Fruit fly (Drosophila melanogaster) whole organism, embryonic: ENCODE results near the gene CG46396.

Experiments used
- Adf1 ChIP-seq: fragments of 200-800 bp; sonication (Bioruptor generic); IDR thresholded peaks from 2 replicates; pipeline ENCODE4 v1.3.6; 2022; ENCODE audit warnings: missing biosample characterization, missing genetic modification characterization
- Antp ChIP-seq: fragments of 200-800 bp; sonication (Bioruptor generic); optimal IDR thresholded peaks from 3 replicates; lab custom pipeline; 2016; ENCODE audit warnings: missing biosample characterization, missing genetic modification characterization
- BEAF-32 ChIP-seq: fragments of 200-800 bp; sonication (Bioruptor generic); optimal IDR thresholded peaks from 3 replicates; lab custom pipeline; 2017; ENCODE audit warnings: missing biosample characterization, missing genetic modification characterization, mild to moderate bottlenecking, moderate library complexity, missing genetic modification reagents
- Bgb ChIP-seq: fragments of 200-800 bp; sonication (Bioruptor generic); IDR thresholded peaks from 2 replicates; pipeline ENCODE4 v1.3.6; 2022; ENCODE audit warnings: missing biosample characterization, missing genetic modification characterization; ENCODE audit not compliant: partially characterized antibody
- Blimp-1 ChIP-seq: fragments of 200-800 bp; sonication (Bioruptor generic); optimal IDR thresholded peaks from 3 replicates; lab custom pipeline; 2018; ENCODE audit warnings: missing biosample characterization, missing genetic modification characterization, mild to moderate bottlenecking, moderate library complexity, missing genetic modification reagents
- CG10209 ChIP-seq: fragments of 200-800 bp; sonication (Bioruptor generic); optimal IDR thresholded peaks from 3 replicates; lab custom pipeline; 2017; ENCODE audit warnings: missing biosample characterization, mild to moderate bottlenecking, missing genetic modification characterization, missing genetic modification reagents
- CG10654 ChIP-seq: fragments of 200-800 bp; sonication (Bioruptor generic); optimal IDR thresholded peaks from 2 replicates; lab custom pipeline; 2016; ENCODE audit warnings: missing biosample characterization, missing genetic modification characterization
- CG11560 ChIP-seq: fragments of 200-800 bp; sonication (Bioruptor generic); IDR thresholded peaks from 3 replicates; pipeline ENCODE4 v1.3.6; 2022; ENCODE audit warnings: missing biosample characterization, missing genetic modification characterization
- CG12659 ChIP-seq: fragments of 200-800 bp; sonication (Bioruptor generic); optimal IDR thresholded peaks from 3 replicates; lab custom pipeline; 2017; ENCODE audit warnings: mild to moderate bottlenecking, missing biosample characterization, missing genetic modification reagents, missing genetic modification characterization
- CG12942 ChIP-seq: fragments of 200-800 bp; sonication (Bioruptor generic); optimal IDR thresholded peaks from 3 replicates; lab custom pipeline; 2016; ENCODE audit warnings: missing biosample characterization, missing genetic modification characterization
- CG14441 ChIP-seq: fragments of 200-800 bp; sonication (Bioruptor generic); IDR thresholded peaks from 2 replicates; pipeline ENCODE4 v1.3.6; 2022; ENCODE audit warnings: missing biosample characterization, missing genetic modification characterization
- CG15514 ChIP-seq: fragments of 200-800 bp; sonication (Bioruptor generic); optimal IDR thresholded peaks from 3 replicates; lab custom pipeline; 2017; ENCODE audit warnings: missing biosample characterization, missing genetic modification characterization, mild to moderate bottlenecking, moderate library complexity, missing genetic modification reagents
- CG15601 ChIP-seq: fragments of 200-800 bp; sonication (Bioruptor generic); optimal IDR thresholded peaks from 3 replicates; lab custom pipeline; 2019; ENCODE audit warnings: missing biosample characterization, mild to moderate bottlenecking, missing genetic modification characterization, moderate library complexity
- CG16813 ChIP-seq: fragments of 200-800 bp; sonication (Bioruptor generic); IDR thresholded peaks from 3 replicates; pipeline ENCODE4 v1.3.6; 2022; ENCODE audit warnings: missing biosample characterization, missing genetic modification characterization; ENCODE audit not compliant: partially characterized antibody
- CG2120 ChIP-seq: fragments of 200-800 bp; sonication (Bioruptor generic); optimal IDR thresholded peaks from 3 replicates; lab custom pipeline; 2016; ENCODE audit warnings: missing biosample characterization, missing genetic modification characterization
- CG2129 ChIP-seq: fragments of 200-800 bp; sonication (Bioruptor generic); IDR thresholded peaks from 2 replicates; pipeline ENCODE4 v1.3.6; 2022; ENCODE audit warnings: missing biosample characterization, missing genetic modification characterization; ENCODE audit not compliant: partially characterized antibody
- CG2712 ChIP-seq: fragments of 200-800 bp; optimal IDR thresholded peaks from 3 replicates; lab custom pipeline; 2019; ENCODE audit warnings: missing biosample characterization, mild to moderate bottlenecking, missing genetic modification characterization, moderate library complexity
- CG34224 ChIP-seq: fragments of 200-800 bp; sonication (Bioruptor generic); IDR thresholded peaks from 3 replicates; pipeline ENCODE4 v1.3.6; 2022; ENCODE audit warnings: missing biosample characterization, missing genetic modification characterization; ENCODE audit not compliant: partially characterized antibody
- CG42726 ChIP-seq: fragments of 200-800 bp; sonication (Bioruptor generic); IDR thresholded peaks from 2 replicates; pipeline ENCODE4 v1.3.6; 2022; ENCODE audit warnings: missing biosample characterization, missing genetic modification characterization; ENCODE audit not compliant: partially characterized antibody
- CG4617 ChIP-seq: fragments of 200-800 bp; sonication (Bioruptor generic); optimal IDR thresholded peaks from 3 replicates; lab custom pipeline; 2016; ENCODE audit warnings: missing biosample characterization, missing genetic modification characterization, borderline replicate concordance
- CG6765 ChIP-seq: fragments of 200-800 bp; sonication (Bioruptor generic); optimal IDR thresholded peaks from 3 replicates; lab custom pipeline; 2017; ENCODE audit warnings: missing biosample characterization, mild to moderate bottlenecking, missing genetic modification characterization
- CG6791 ChIP-seq: fragments of 200-800 bp; sonication (Bioruptor generic); IDR thresholded peaks from 3 replicates; pipeline ENCODE4 v1.3.6; 2022; ENCODE audit warnings: missing biosample characterization, missing genetic modification characterization; ENCODE audit not compliant: partially characterized antibody
- CG9932 ChIP-seq: fragments of 200-800 bp; sonication (Bioruptor generic); IDR thresholded peaks from 2 replicates; pipeline ENCODE4 v1.3.6; 2022; ENCODE audit warnings: missing biosample characterization, missing genetic modification characterization
- Dad ChIP-seq: fragments of 200-800 bp; sonication (Bioruptor generic); optimal IDR thresholded peaks from 3 replicates; lab custom pipeline; 2016; ENCODE audit warnings: missing biosample characterization, missing genetic modification characterization
- Doc3 ChIP-seq: fragments of 200-800 bp; sonication (Bioruptor generic); IDR thresholded peaks from 3 replicates; pipeline ENCODE4 v1.3.6; 2022; ENCODE audit warnings: missing biosample characterization, missing genetic modification characterization; ENCODE audit not compliant: partially characterized antibody
- Fer3 ChIP-seq: fragments of 200-800 bp; sonication (Bioruptor generic); optimal IDR thresholded peaks from 2 replicates; lab custom pipeline; 2018; ENCODE audit warnings: missing biosample characterization, mild to moderate bottlenecking, missing genetic modification characterization, moderate library complexity
- Lhr ChIP-seq: fragments of 200-800 bp; sonication (Bioruptor generic); optimal IDR thresholded peaks from 3 replicates; lab custom pipeline; 2017; ENCODE audit warnings: mild to moderate bottlenecking, missing biosample characterization, missing genetic modification reagents, missing genetic modification characterization
- MBD-R2 ChIP-seq: fragments of 200-800 bp; sonication (Bioruptor generic); IDR thresholded peaks from 2 replicates; pipeline ENCODE4 v1.3.6; 2022; ENCODE audit warnings: missing biosample characterization, missing genetic modification characterization
- MESR4 ChIP-seq: fragments of 200-800 bp; sonication (Bioruptor generic); optimal IDR thresholded peaks from 2 replicates; lab custom pipeline; 2018; ENCODE audit warnings: missing biosample characterization, mild to moderate bottlenecking, missing genetic modification characterization, moderate library complexity
- Max ChIP-seq: fragments of 200-800 bp; sonication (Bioruptor generic); optimal IDR thresholded peaks from 2 replicates; lab custom pipeline; 2016; ENCODE audit warnings: missing biosample characterization, mild to moderate bottlenecking, missing genetic modification characterization
- Neu2 ChIP-seq: fragments of 200-800 bp; sonication (Bioruptor generic); optimal IDR thresholded peaks from 3 replicates; lab custom pipeline; 2016; ENCODE audit warnings: missing biosample characterization, missing genetic modification characterization, borderline replicate concordance
- Scr ChIP-seq: fragments of 200-800 bp; sonication (Bioruptor generic); IDR thresholded peaks from 2 replicates; pipeline ENCODE4 v1.3.6; 2022; ENCODE audit warnings: missing biosample characterization, missing genetic modification characterization; ENCODE audit not compliant: partially characterized antibody
- Six4 ChIP-seq: fragments of 200-800 bp; sonication (Bioruptor generic); optimal IDR thresholded peaks from 2 replicates; lab custom pipeline; 2016; ENCODE audit warnings: missing biosample characterization, missing genetic modification characterization
- Sry-δ ChIP-seq: fragments of 200-800 bp; sonication (Bioruptor generic); optimal IDR thresholded peaks from 2 replicates; lab custom pipeline; 2016; ENCODE audit warnings: missing biosample characterization, missing genetic modification characterization
- da ChIP-seq: fragments of 200-800 bp; sonication (Bioruptor generic); optimal IDR thresholded peaks from 2 replicates; lab custom pipeline; 2016; ENCODE audit warnings: missing biosample characterization, missing genetic modification characterization
- dm ChIP-seq: fragments of 200-800 bp; sonication (Bioruptor generic); optimal IDR thresholded peaks from 3 replicates; lab custom pipeline; 2016; ENCODE audit warnings: missing biosample characterization, missing genetic modification characterization
- hb ChIP-seq: fragments of 200-800 bp; sonication (Bioruptor generic); IDR thresholded peaks from 3 replicates; pipeline ENCODE4 v1.3.6; 2022; ENCODE audit warnings: missing biosample characterization, missing genetic modification characterization; ENCODE audit not compliant: partially characterized antibody
- hkb ChIP-seq, 2 experiments: fragments of 200-800 bp in 1 of 2; fragments of >200 bp in 1 of 2; sonication (Bioruptor generic) in 1 of 2; IDR thresholded peaks in 1 of 2; optimal IDR thresholded peaks in 1 of 2; 2 replicates each; pipeline versions ENCODE4 v1.3.6 to Lab custom; 2017 to 2022; ENCODE audit warnings: missing biosample characterization in 1 of 2, missing genetic modification characterization in 1 of 2
- lov ChIP-seq, 2 experiments: fragments of 200-800 bp in 1 of 2; fragments of >200 bp in 1 of 2; sonication (Bioruptor generic) in 1 of 2; IDR thresholded peaks in 1 of 2; optimal IDR thresholded peaks in 1 of 2; 2 replicates in 1 of 2; 3 replicates in 1 of 2; pipeline versions ENCODE4 v1.3.6 to Lab custom; 2017 to 2022; ENCODE audit warnings: missing biosample characterization in 1 of 2, missing genetic modification characterization in 1 of 2
- sna ChIP-seq: fragments of 200-800 bp; sonication (Bioruptor generic); IDR thresholded peaks from 2 replicates; pipeline ENCODE4 v1.3.6; 2022; ENCODE audit warnings: missing biosample characterization, missing genetic modification characterization; ENCODE audit not compliant: partially characterized antibody
- tll ChIP-seq, 2 experiments: fragments of 200-800 bp in 1 of 2; fragments of >200 bp in 1 of 2; sonication (Bioruptor generic) in 1 of 2; optimal IDR thresholded peaks; 2 replicates each; lab custom pipeline; 2017 to 2019; ENCODE audit warnings: missing biosample characterization in 2 of 2, missing genetic modification characterization in 2 of 2, mild to moderate bottlenecking in 1 of 2, moderate library complexity in 1 of 2
- tna ChIP-seq: fragments of 200-800 bp; sonication (Bioruptor generic); IDR thresholded peaks from 2 replicates; pipeline ENCODE4 v1.3.6; 2022; ENCODE audit warnings: missing biosample characterization, missing genetic modification characterization; ENCODE audit not compliant: partially characterized antibody
- trem ChIP-seq: fragments of 200-800 bp; optimal IDR thresholded peaks from 3 replicates; lab custom pipeline; 2019; ENCODE audit warnings: missing biosample characterization, mild to moderate bottlenecking, missing genetic modification characterization, moderate library complexity
- unc-4 ChIP-seq: fragments of 200-800 bp; sonication (Bioruptor generic); IDR thresholded peaks from 2 replicates; pipeline ENCODE4 v1.3.6; 2022; ENCODE audit warnings: missing biosample characterization, missing genetic modification characterization; ENCODE audit not compliant: partially characterized antibody
- vnd ChIP-seq: fragments of 200-800 bp; sonication (Bioruptor generic); IDR thresholded peaks from 3 replicates; pipeline ENCODE4 v1.3.6; 2022; ENCODE audit warnings: missing biosample characterization, missing genetic modification characterization; ENCODE audit not compliant: partially characterized antibody
- z ChIP-seq: fragments of 200-800 bp; sonication (Bioruptor generic); IDR thresholded peaks from 3 replicates; pipeline ENCODE4 v1.3.6; 2022; ENCODE audit warnings: missing biosample characterization, missing genetic modification characterization
- zfh2 ChIP-seq: fragments of 200-800 bp; sonication (Bioruptor generic); optimal IDR thresholded peaks from 2 replicates; lab custom pipeline; 2016; ENCODE audit warnings: missing biosample characterization, missing genetic modification characterization

Gene CG46396

DNA sequence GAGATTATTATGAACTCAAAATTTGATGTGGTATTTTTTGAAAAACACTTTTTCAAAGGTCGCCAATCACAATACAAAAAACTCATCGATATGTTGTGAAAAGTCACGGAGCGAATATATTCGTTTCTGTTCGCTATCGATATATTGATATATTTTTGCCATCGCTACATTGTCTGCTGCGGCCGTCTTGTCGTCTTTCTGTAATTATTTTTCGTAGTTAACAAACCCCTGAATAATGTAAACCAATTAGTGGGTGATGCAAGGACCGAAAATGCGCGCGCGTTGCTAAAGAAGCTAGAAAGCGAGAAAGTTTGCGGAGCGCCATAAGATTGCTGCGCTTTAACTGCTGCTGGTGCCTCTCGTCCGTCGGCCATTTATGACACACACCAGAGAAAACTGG, 46.9 kb downstream of the CG46396 start, which contains the start of gene Pak (continued):
- TF ChIP-seq vnd (GFP tag; lab: Robert Waterston, UW) (peak; percentile 95), tna (GFP tag; lab: Robert Waterston, UW) (peak; percentile 93), z (GFP tag; lab: Robert Waterston, UW) (no peak), Antp (GFP tag; lab: Kevin White, UChicago) (no peak), CG10209 (no peak), da (GFP tag; lab: Kevin White, UChicago) (peak; percentile 11), MBD-R2 (GFP tag; lab: Robert Waterston, UW) (peak; percentile 72), Fer3 (tag; lab: Kevin White, UChicago) (no peak), zfh2 (GFP tag; lab: Kevin White, UChicago) (peak; percentile 7), tll (GFP tag; optimal IDR thresholded peaks at IDR 0.05; lab: Kevin White, UChicago) (peak in 1 of 2 experiments; percentile 36), CG2712 (peak; percentile 36), CG15514 (peak; percentile 58), CG6765 (GFP tag; lab: Kevin White, UChicago) (no peak), CG4617 (GFP tag; lab: Kevin White, UChicago) (peak; percentile 95), Blimp-1 (GFP tag; lab: Kevin White, UChicago) (no peak), sna (GFP tag; lab: Robert Waterston, UW) (peak; percentile 92), CG12942 (no peak), Lhr (peak; percentile 48), CG15601 (tag; lab: Kevin White, UChicago) (peak; percentile 3), CG42726 (GFP tag; lab: Robert Waterston, UW) (peak; percentile 95), CG12659 (peak; percentile 62), BEAF-32 (GFP tag; lab: Kevin White, UChicago) (peak; percentile 95), hb (GFP tag; lab: Robert Waterston, UW) (peak; percentile 87), Six4 (GFP tag; lab: Kevin White, UChicago) (no peak), CG16813 (GFP tag; lab: Robert Waterston, UW) (peak; percentile 95), MESR4 (GFP tag; lab: Kevin White, UChicago) (peak; percentile 85), Adf1 (GFP tag; lab: Robert Waterston, UW) (peak; percentile 39; the same call in 1 of the 2 replicates), Doc3 (GFP tag; lab: Robert Waterston, UW) (peak; percentile 91), Sry-δ (peak; percentile 97), Dad (no peak), trem (tag; lab: Kevin White, UChicago) (peak; percentile 54), hkb (optimal IDR thresholded peaks at IDR 0.05; lab: Kevin White, UChicago) (no peak), hkb (GFP tag; IDR thresholded peaks at IDR 0.05; lab: Robert Waterston, UW) (no peak), CG2129 (GFP tag; lab: Robert Waterston, UW) (peak; percentile 76), Neu2 (GFP tag; lab: Kevin White, UChicago) (no peak), CG9932 (GFP tag; lab: Robert Waterston, UW) (peak; percentile 46; the same call in 1 of the 2 replicates), CG34224 (GFP tag; lab: Robert Waterston, UW) (peak; percentile 86), CG11560 (tag; lab: Robert Waterston, UW) (peak; percentile 97), CG10654 (no peak), Max (no peak), CG14441 (GFP tag; lab: Robert Waterston, UW) (no peak), dm (GFP tag; lab: Kevin White, UChicago) (peak; percentile 13), Scr (GFP tag; lab: Robert Waterston, UW) (peak; percentile 93), lov (optimal IDR thresholded peaks at IDR 0.05; lab: Kevin White, UChicago) (no peak), lov (GFP tag; IDR thresholded peaks at IDR 0.05; lab: Robert Waterston, UW) (no peak), Bgb (peak; percentile 96), unc-4 (GFP tag; lab: Robert Waterston, UW) (peak; percentile 94), CG2120 (peak; percentile 26), CG6791 (GFP tag; lab: Robert Waterston, UW) (peak; percentile 96)
